Worm (Caenorhabditis elegans): ENCODE data around the gene ifbp-1.

DNA sequence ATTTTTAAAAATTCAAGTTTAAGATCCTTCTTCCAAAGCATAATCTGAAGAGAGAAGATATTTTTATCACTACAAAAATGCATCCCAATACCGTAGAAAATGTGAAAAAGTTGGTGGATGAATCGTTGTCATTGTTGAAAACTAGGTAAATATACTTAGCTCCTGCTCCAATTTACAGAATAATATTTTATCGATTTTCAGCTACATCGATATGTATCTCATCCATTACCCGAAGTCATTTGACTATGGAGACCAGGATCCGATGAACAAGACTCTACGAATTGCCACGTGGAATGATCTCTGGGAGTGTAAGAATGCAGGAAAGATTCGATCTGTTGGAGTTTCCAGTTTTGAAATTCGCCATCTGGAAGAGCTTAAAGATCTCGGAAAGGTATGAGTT, 28.4 kb upstream of the ifbp-1 start:
- TF ChIP-seq ceh-19 (GFP tag; optimal IDR thresholded peaks at IDR 0.05) (no peak), ceh-2 (tag; optimal IDR thresholded peaks at IDR 0.05) (no peak), ztf-16 (tag; optimal IDR thresholded peaks at IDR 0.05) (no peak), nhr-11 (tag; optimal IDR thresholded peaks at IDR 0.05) (no peak), elt-2 (tag; optimal IDR thresholded peaks at IDR 0.05) (no peak), dve-1 (tag; optimal IDR thresholded peaks at IDR 0.05) (no peak)
